Fruit fly (Drosophila melanogaster): ENCODE results near the gene CG17292.

Gene CG17292

dm6 chr2L:8381508-8382036, 11.3 kb downstream of the CG17292 start, which contains the start of gene AlaRS (continued):
- TF ChIP-seq CG18599 (GFP tag; optimal IDR thresholded peaks at IDR 0.05) (peak; percentile 56), Bteb2 (GFP tag; optimal IDR thresholded peaks at IDR 0.05) (no peak), CG8924 (tag; optimal IDR thresholded peaks at IDR 0.05) (peak; percentile 28), CG7745 (tag; optimal IDR thresholded peaks at IDR 0.05) (no peak), sob (GFP tag; IDR thresholded peaks at IDR 0.05) (no peak; the same call in 1 of the 2 replicates), H15 (GFP tag; IDR thresholded peaks at IDR 0.05) (no peak), nmo (GFP tag; optimal IDR thresholded peaks at IDR 0.05) (peak; percentile 41), ken (GFP tag; IDR thresholded peaks at IDR 0.05) (no peak; the same call in 2 of the 3 replicates), pzg (GFP tag; optimal IDR thresholded peaks at IDR 0.05) (peak; percentile 36), CG4854 (GFP tag; optimal IDR thresholded peaks at IDR 0.05) (peak; percentile 15), CG5953 (GFP tag; IDR thresholded peaks at IDR 0.05) (no peak), bcd (GFP tag; optimal IDR thresholded peaks at IDR 0.05) (peak; percentile 29), Dref (GFP tag; IDR thresholded peaks at IDR 0.05) (peak; percentile 68), D19B (GFP tag; optimal IDR thresholded peaks at IDR 0.05) (no peak), CG10431 (GFP tag; optimal IDR thresholded peaks at IDR 0.05) (no peak), CG16779 (GFP tag; IDR thresholded peaks at IDR 0.05) (no peak), CG10654 (GFP tag; optimal IDR thresholded peaks at IDR 0.05) (peak; percentile 6), CG12942 (GFP tag; optimal IDR thresholded peaks at IDR 0.05) (peak; percentile 4), pnt (GFP tag; optimal IDR thresholded peaks at IDR 0.05) (no peak), CG34422 (GFP tag; IDR thresholded peaks at IDR 0.05) (0 out of 3 replicates have a peak, but pooled peaks have one; percentile 26), sd (tag; optimal IDR thresholded peaks at IDR 0.05) (no peak), sc (optimal IDR thresholded peaks at IDR 0.05) (no peak), sc (GFP tag; optimal IDR thresholded peaks at IDR 0.05) (no peak), odd (GFP tag; optimal IDR thresholded peaks at IDR 0.05) (peak; percentile 27), gce (GFP tag; IDR thresholded peaks at IDR 0.05) (no peak), Ptx1 (GFP tag; IDR thresholded peaks at IDR 0.05) (0 out of 2 replicates have a peak, but pooled peaks have one; percentile 7), tll (GFP tag; optimal IDR thresholded peaks at IDR 0.05) (no peak), dmrt11E (tag; optimal IDR thresholded peaks at IDR 0.05) (peak; percentile 40), CG11247 (GFP tag; IDR thresholded peaks at IDR 0.05) (no peak), HHEX (GFP tag; optimal IDR thresholded peaks at IDR 0.05) (peak; percentile 15), gfzf (GFP tag; optimal IDR thresholded peaks at IDR 0.05) (no peak), tgo (GFP tag; IDR thresholded peaks at IDR 0.05) (peak; percentile 13; the same call in 1 of the 3 replicates), onecut (GFP tag; IDR thresholded peaks at IDR 0.05) (peak; percentile 10; the same call in 1 of the 2 replicates), CG2129 (GFP tag; IDR thresholded peaks at IDR 0.05; ENCODE audit: partially characterized antibody) (peak; percentile 35), klu (GFP tag; IDR thresholded peaks at IDR 0.05) (0 out of 2 replicates have a peak, but pooled peaks have one; percentile 18), sqz (GFP tag; optimal IDR thresholded peaks at IDR 0.05) (peak; percentile 14), CG17568 (GFP tag; optimal IDR thresholded peaks at IDR 0.05) (peak; percentile 29), Six4 (GFP tag; optimal IDR thresholded peaks at IDR 0.05) (peak; percentile 18), Dbx (GFP tag; IDR thresholded peaks at IDR 0.05) (0 out of 3 replicates have a peak, but pooled peaks have one; percentile 6), CG2199 (GFP tag; IDR thresholded peaks at IDR 0.05) (no peak), Hr39 (optimal IDR thresholded peaks at IDR 0.05) (no peak), ttk (GFP tag; IDR thresholded peaks at IDR 0.05) (no peak), lilli (GFP tag; optimal IDR thresholded peaks at IDR 0.05) (peak; percentile 62), NC2β (GFP tag; optimal IDR thresholded peaks at IDR 0.05) (no peak), CG7928 (GFP tag; optimal IDR thresholded peaks at IDR 0.05) (no peak), CG5245 (GFP tag; optimal IDR thresholded peaks at IDR 0.05) (no peak), wdn (GFP tag; IDR thresholded peaks at IDR 0.05) (no peak), Optix (GFP tag; IDR thresholded peaks at IDR 0.05) (no peak), row (GFP tag; IDR thresholded peaks at IDR 0.05) (peak; percentile 79), nerfin-1 (tag; optimal IDR thresholded peaks at IDR 0.05) (peak; percentile 30), wek (GFP tag; optimal IDR thresholded peaks at IDR 0.05) (no peak)
